Fruit fly (Drosophila melanogaster) whole organism, embryonic: ENCODE measurements around the gene CG43295.

Source experiments
- ATbp ChIP-seq: fragments of 200-800 bp; sonication (Bioruptor generic); optimal IDR thresholded peaks from 2 replicates; lab custom pipeline; 2017; ENCODE audit warnings: missing biosample characterization, mild to moderate bottlenecking, missing genetic modification characterization, missing genetic modification reagents
- Antp ChIP-seq: fragments of 200-800 bp; sonication (Bioruptor generic); optimal IDR thresholded peaks from 3 replicates; lab custom pipeline; 2016; ENCODE audit warnings: missing biosample characterization, missing genetic modification characterization
- Awh ChIP-seq: fragments of 200-800 bp; sonication (Bioruptor generic); IDR thresholded peaks from 2 replicates; pipeline ENCODE4, ENCODE4 v1.3.6; 2022; ENCODE audit warnings: missing biosample characterization, missing genetic modification characterization
- CG11398 ChIP-seq: fragments of 200-800 bp; sonication (Bioruptor generic); optimal IDR thresholded peaks from 2 replicates; lab custom pipeline; 2016; ENCODE audit warnings: missing biosample characterization, missing genetic modification characterization
- CG11723 ChIP-seq: fragments of 200-800 bp; sonication (Bioruptor generic); optimal IDR thresholded peaks from 2 replicates; lab custom pipeline; 2017; ENCODE audit warnings: missing biosample characterization, mild to moderate bottlenecking, missing genetic modification characterization
- CG12071 ChIP-seq: fragments of 200-800 bp; sonication (Bioruptor generic); optimal IDR thresholded peaks from 3 replicates; lab custom pipeline; 2018; ENCODE audit warnings: missing biosample characterization, mild to moderate bottlenecking, missing genetic modification characterization
- CG17186 ChIP-seq: fragments of 200-800 bp; sonication (Bioruptor generic); optimal IDR thresholded peaks from 3 replicates; lab custom pipeline; 2017; ENCODE audit warnings: missing biosample characterization, missing genetic modification reagents, missing genetic modification characterization
- CG17359 ChIP-seq: fragments of 200-800 bp; sonication (Bioruptor generic); optimal IDR thresholded peaks from 3 replicates; lab custom pipeline; 2018; ENCODE audit warnings: missing biosample characterization, mild to moderate bottlenecking, missing genetic modification characterization, moderate library complexity
- CG17912 ChIP-seq: fragments of 200-800 bp; sonication (Bioruptor generic); optimal IDR thresholded peaks from 2 replicates; lab custom pipeline; 2018; ENCODE audit warnings: missing biosample characterization, mild to moderate bottlenecking, missing genetic modification characterization
- CG1792 ChIP-seq: fragments of 200-800 bp; sonication (Bioruptor generic); optimal IDR thresholded peaks from 2 replicates; lab custom pipeline; 2016; ENCODE audit warnings: missing biosample characterization, missing genetic modification characterization
- CG18011 ChIP-seq: fragments of 200-800 bp; sonication (Bioruptor generic); optimal IDR thresholded peaks from 2 replicates; lab custom pipeline; 2017; ENCODE audit warnings: missing biosample characterization, missing genetic modification characterization, mild to moderate bottlenecking, moderate library complexity, missing genotype
- CG18262 ChIP-seq: fragments of 200-800 bp; optimal IDR thresholded peaks from 3 replicates; lab custom pipeline; 2019; ENCODE audit warnings: missing biosample characterization, mild to moderate bottlenecking, missing genetic modification characterization, moderate library complexity
- CG18599 ChIP-seq: fragments of 200-800 bp; sonication (Bioruptor generic); optimal IDR thresholded peaks from 3 replicates; lab custom pipeline; 2017; ENCODE audit warnings: missing biosample characterization, missing genetic modification characterization, mild to moderate bottlenecking, moderate library complexity, missing genetic modification reagents
- CG2678 ChIP-seq: fragments of 200-800 bp; sonication (Bioruptor generic); optimal IDR thresholded peaks from 3 replicates; lab custom pipeline; 2019; ENCODE audit warnings: missing biosample characterization, mild to moderate bottlenecking, missing genetic modification characterization, moderate library complexity
- CG30020 ChIP-seq: fragments of 200-800 bp; optimal IDR thresholded peaks from 2 replicates; lab custom pipeline; 2019; ENCODE audit warnings: missing biosample characterization, mild to moderate bottlenecking, missing genetic modification characterization, moderate library complexity
- CG31388 ChIP-seq: fragments of 200-800 bp; sonication (Bioruptor generic); optimal IDR thresholded peaks from 2 replicates; lab custom pipeline; 2016; ENCODE audit warnings: missing biosample characterization, missing genetic modification characterization
- CG4360 ChIP-seq: fragments of 200-800 bp; sonication (Bioruptor generic); IDR thresholded peaks from 2 replicates; pipeline ENCODE4 v1.3.6; 2022; ENCODE audit warnings: missing biosample characterization, missing genetic modification characterization
- CG6272 ChIP-seq: fragments of 200-800 bp; sonication (Bioruptor generic); IDR thresholded peaks from 2 replicates; pipeline ENCODE4 v1.3.6; 2022; ENCODE audit warnings: missing biosample characterization, missing genetic modification characterization
- CG6765 ChIP-seq: fragments of 200-800 bp; sonication (Bioruptor generic); optimal IDR thresholded peaks from 3 replicates; lab custom pipeline; 2017; ENCODE audit warnings: missing biosample characterization, mild to moderate bottlenecking, missing genetic modification characterization
- CG7271 ChIP-seq: fragments of 200-800 bp; sonication (Bioruptor generic); optimal IDR thresholded peaks from 2 replicates; lab custom pipeline; 2018; ENCODE audit warnings: missing biosample characterization, mild to moderate bottlenecking, missing genetic modification characterization, moderate library complexity
- CG7556 ChIP-seq: fragments of 200-800 bp; sonication (Bioruptor generic); optimal IDR thresholded peaks from 2 replicates; lab custom pipeline; 2017; ENCODE audit warnings: missing biosample characterization, mild to moderate bottlenecking, missing genetic modification characterization
- CG7963 ChIP-seq: fragments of 200-800 bp; sonication (Bioruptor generic); IDR thresholded peaks from 3 replicates; pipeline ENCODE4 v1.3.6; 2022; ENCODE audit warnings: missing biosample characterization, missing genetic modification characterization; ENCODE audit not compliant: partially characterized antibody
- CG7987 ChIP-seq: fragments of 200-800 bp; sonication (Bioruptor generic); optimal IDR thresholded peaks from 2 replicates; lab custom pipeline; 2018; ENCODE audit warnings: missing biosample characterization, mild to moderate bottlenecking, missing genetic modification characterization, moderate library complexity
- CG8478 ChIP-seq: fragments of >200 bp; optimal IDR thresholded peaks from 2 replicates; lab custom pipeline; 2018
- CG8765 ChIP-seq: fragments of 200-800 bp; sonication (Bioruptor generic); IDR thresholded peaks from 2 replicates; pipeline ENCODE4 v1.3.6; 2022; ENCODE audit warnings: missing biosample characterization, missing genetic modification characterization
- Dip2 ChIP-seq: fragments of 200-800 bp; sonication (Bioruptor generic); IDR thresholded peaks from 2 replicates; pipeline ENCODE4 v1.3.6; 2022; ENCODE audit warnings: missing biosample characterization, missing genetic modification characterization
- Doc2 ChIP-seq: fragments of 200-800 bp; sonication (Bioruptor generic); IDR thresholded peaks from 2 replicates; pipeline ENCODE4 v1.3.6; 2022; ENCODE audit warnings: missing biosample characterization, missing genetic modification characterization
- HLH54F ChIP-seq: fragments of 200-800 bp; sonication (Bioruptor generic); optimal IDR thresholded peaks from 3 replicates; lab custom pipeline; 2016; ENCODE audit warnings: missing biosample characterization, missing genetic modification characterization
- Lpt ChIP-seq: fragments of >200 bp; optimal IDR thresholded peaks from 2 replicates; lab custom pipeline; 2018; ENCODE audit warnings: missing biosample characterization, missing genetic modification characterization
- MTF-1 ChIP-seq: fragments of 200-800 bp; sonication (Bioruptor generic); optimal IDR thresholded peaks from 2 replicates; lab custom pipeline; 2018; ENCODE audit warnings: missing biosample characterization, mild to moderate bottlenecking, missing genetic modification characterization, borderline replicate concordance
- Myb ChIP-seq: fragments of 200-800 bp; sonication (Bioruptor generic); optimal IDR thresholded peaks from 2 replicates; lab custom pipeline; 2016; ENCODE audit warnings: missing biosample characterization, missing genetic modification characterization
- ato ChIP-seq: fragments of 200-800 bp; sonication (Bioruptor generic); IDR thresholded peaks from 2 replicates; pipeline ENCODE4 v1.3.6; 2022; ENCODE audit warnings: missing biosample characterization, missing genetic modification characterization; ENCODE audit not compliant: partially characterized antibody
- bsh ChIP-seq, 2 experiments: fragments of 200-800 bp; sonication (Bioruptor generic); optimal IDR thresholded peaks; 2 replicates each; lab custom pipeline; 2017 to 2018; ENCODE audit warnings: mild to moderate bottlenecking in 2 of 2, missing biosample characterization in 2 of 2, missing genetic modification characterization in 2 of 2, moderate library complexity in 1 of 2
- cad ChIP-seq: fragments of >200 bp; optimal IDR thresholded peaks from 2 replicates; lab custom pipeline; 2017; ENCODE audit warnings: missing biosample characterization, missing genetic modification characterization
- caup ChIP-seq: fragments of 200-800 bp; sonication (Bioruptor generic); optimal IDR thresholded peaks from 3 replicates; lab custom pipeline; 2017; ENCODE audit warnings: missing biosample characterization, mild to moderate bottlenecking, missing genetic modification characterization, moderate library complexity; ENCODE audit not compliant: severe bottlenecking
- fru ChIP-seq: fragments of >200 bp; optimal IDR thresholded peaks from 2 replicates; lab custom pipeline; 2017
- ftz-f1 ChIP-seq: fragments of 200-800 bp; sonication (Bioruptor generic); optimal IDR thresholded peaks from 2 replicates; lab custom pipeline; 2016; ENCODE audit warnings: missing biosample characterization, missing genetic modification characterization
- fu2 ChIP-seq: fragments of 200-800 bp; sonication (Bioruptor generic); optimal IDR thresholded peaks from 2 replicates; lab custom pipeline; 2016; ENCODE audit warnings: missing biosample characterization, missing genetic modification characterization
- gcm ChIP-seq: fragments of 200-800 bp; sonication (Bioruptor generic); optimal IDR thresholded peaks from 2 replicates; lab custom pipeline; 2019; ENCODE audit warnings: missing biosample characterization, mild to moderate bottlenecking, missing genetic modification characterization, moderate library complexity
- gfzf ChIP-seq: fragments of 200-800 bp; sonication (Bioruptor generic); optimal IDR thresholded peaks from 2 replicates; lab custom pipeline; 2016; ENCODE audit warnings: missing biosample characterization, mild to moderate bottlenecking, missing genetic modification characterization, moderate library complexity
- grau ChIP-seq: fragments of 200-800 bp; optimal IDR thresholded peaks from 3 replicates; lab custom pipeline; 2019; ENCODE audit warnings: missing biosample characterization, mild to moderate bottlenecking, missing genetic modification characterization, moderate library complexity
- ham ChIP-seq: fragments of 200-800 bp; sonication (Bioruptor generic); IDR thresholded peaks from 2 replicates; pipeline ENCODE4 v1.3.6; 2022; ENCODE audit warnings: missing biosample characterization, missing genetic modification characterization
- prd ChIP-seq, 3 experiments: fragments of >200 bp in 2 of 3; fragments of 200-800 bp in 1 of 3; sonication (Bioruptor generic) in 1 of 3; optimal IDR thresholded peaks in 2 of 3; IDR thresholded peaks in 1 of 3; 2 replicates in 2 of 3; 3 replicates in 1 of 3; pipeline versions ENCODE4 v1.3.6 to Lab custom; 2017 to 2022; ENCODE audit warnings: missing biosample characterization in 1 of 3, missing genetic modification characterization in 1 of 3
- pros ChIP-seq: fragments of 200-800 bp; sonication (Bioruptor generic); optimal IDR thresholded peaks from 3 replicates; lab custom pipeline; 2019; ENCODE audit warnings: missing biosample characterization, mild to moderate bottlenecking, missing genetic modification characterization, moderate library complexity
- row ChIP-seq: fragments of 200-800 bp; sonication (Bioruptor generic); IDR thresholded peaks from 3 replicates; pipeline ENCODE4 v1.3.6; 2022; ENCODE audit warnings: missing biosample characterization, missing genetic modification characterization
- sens ChIP-seq: fragments of 200-800 bp; sonication (Bioruptor generic); peaks from one replicate; lab custom pipeline; 2016; ENCODE audit warnings: missing biosample characterization, missing genetic modification characterization
- sens-2 ChIP-seq: fragments of 200-800 bp; sonication (Bioruptor generic); IDR thresholded peaks from 2 replicates; pipeline ENCODE4 v1.3.6; 2022; ENCODE audit warnings: missing biosample characterization, missing genetic modification characterization
- tin ChIP-seq: fragments of 200-800 bp; sonication (Bioruptor generic); optimal IDR thresholded peaks from 3 replicates; lab custom pipeline; 2016; ENCODE audit warnings: missing biosample characterization, missing genetic modification characterization
- wek ChIP-seq: fragments of 200-800 bp; sonication (Bioruptor generic); optimal IDR thresholded peaks from 3 replicates; lab custom pipeline; 2018; ENCODE audit warnings: missing biosample characterization, mild to moderate bottlenecking, missing genetic modification characterization, moderate library complexity

The CG43295 gene

dm6 chr3L:16128973-16129745 lies 23.5 kb downstream of the CG43295 start, which contains the start of gene SsRbeta (continued):
- peak; percentile 45 for TF ChIP-seq sens (GFP tag; lab: Kevin White, UChicago)
- TF ChIP-seq grau (tag; lab: Kevin White, UChicago), result no peak
- peak; percentile 43 for TF ChIP-seq CG18262
- peak; percentile 26 for TF ChIP-seq tin (GFP tag; lab: Kevin White, UChicago)
- peak; percentile 63 for TF ChIP-seq Myb (GFP tag; lab: Kevin White, UChicago)
- peak in 1 of 2 experiments; percentile 46 for TF ChIP-seq bsh (GFP tag; optimal IDR thresholded peaks at IDR 0.05; lab: Kevin White, UChicago)
- TF ChIP-seq CG7963 (GFP tag; lab: Robert Waterston, UW), result no peak
- no peak for TF ChIP-seq Lpt (GFP tag; lab: Kevin White, UChicago)
- TF ChIP-seq sens-2, result peak; percentile 42; the same call in 1 of the 2 replicates
- TF ChIP-seq CG17359 (tag; lab: Kevin White, UChicago), result no peak
- TF ChIP-seq ftz-f1 (GFP tag; lab: Kevin White, UChicago), result no peak
- TF ChIP-seq CG8478 (lab: Kevin White, UChicago), result no peak
- no peak for TF ChIP-seq HLH54F (GFP tag; lab: Kevin White, UChicago)
- no peak for TF ChIP-seq prd (optimal IDR thresholded peaks at IDR 0.05; lab: Kevin White, UChicago)
- TF ChIP-seq prd (GFP tag; IDR thresholded peaks at IDR 0.05; lab: Robert Waterston, UW), result peak; percentile 49
- peak; percentile 12 for TF ChIP-seq CG18599 (GFP tag; lab: Kevin White, UChicago)
- no peak for TF ChIP-seq CG12071
- no peak for TF ChIP-seq gcm (GFP tag; lab: Kevin White, UChicago)
- peak; percentile 94 for TF ChIP-seq CG18011 (GFP tag; lab: Kevin White, UChicago)
- no peak for TF ChIP-seq pros (GFP tag; lab: Kevin White, UChicago)
- TF ChIP-seq CG17912 (GFP tag; lab: Kevin White, UChicago), result peak; percentile 55
- no peak for TF ChIP-seq Dip2
- TF ChIP-seq Awh (GFP tag; lab: Robert Waterston, UW), result peak; percentile 76
- TF ChIP-seq CG30020 (tag; lab: Kevin White, UChicago), result peak; percentile 51
- no peak for TF ChIP-seq CG11723
- no peak for TF ChIP-seq MTF-1 (GFP tag; lab: Kevin White, UChicago)
- TF ChIP-seq ato, result peak; percentile 50; the same call in 1 of the 2 replicates
- TF ChIP-seq row (GFP tag; lab: Robert Waterston, UW), result peak; percentile 74
- no peak for TF ChIP-seq cad (GFP tag; lab: Kevin White, UChicago)
- TF ChIP-seq fu2 (GFP tag; lab: Kevin White, UChicago), result no peak
- TF ChIP-seq wek (GFP tag; lab: Kevin White, UChicago), result peak; percentile 48
- no peak for TF ChIP-seq CG11398 (GFP tag; lab: Kevin White, UChicago)
- no peak for TF ChIP-seq CG7271 (tag; lab: Kevin White, UChicago)
- TF ChIP-seq CG7987 (GFP tag; lab: Kevin White, UChicago), result peak; percentile 66
- peak; percentile 51 for TF ChIP-seq gfzf (GFP tag; lab: Kevin White, UChicago)
- TF ChIP-seq CG4360 (GFP tag; lab: Robert Waterston, UW), result no peak
- TF ChIP-seq CG7556 (GFP tag; lab: Kevin White, UChicago), result peak; percentile 64
- no peak for TF ChIP-seq CG31388 (GFP tag; lab: Kevin White, UChicago)
- no peak for TF ChIP-seq CG6272
- no peak for TF ChIP-seq ham (GFP tag; lab: Robert Waterston, UW)
- TF ChIP-seq Doc2, result no peak
- TF ChIP-seq Antp (GFP tag; lab: Kevin White, UChicago), result no peak
- no peak for TF ChIP-seq CG1792 (GFP tag; lab: Kevin White, UChicago)
- no peak for TF ChIP-seq CG8765 (GFP tag; lab: Robert Waterston, UW)
- TF ChIP-seq ATbp, result no peak
- peak; percentile 49 for TF ChIP-seq CG17186 (GFP tag; lab: Kevin White, UChicago)
- no peak for TF ChIP-seq CG6765 (GFP tag; lab: Kevin White, UChicago)
- TF ChIP-seq caup (GFP tag; lab: Kevin White, UChicago), result no peak
- TF ChIP-seq fru (lab: Kevin White, UChicago), result no peak
- peak; percentile 31 for TF ChIP-seq CG2678 (tag; lab: Kevin White, UChicago)
